Worm (Caenorhabditis elegans): ENCODE data around the gene mif-2.
A peak's percentile ranks its signal among the peaks of the same experiment; 100 is the strongest.
"Not testable (repeated sequence)": the region's sequence is repeated elsewhere in the genome, so short reads cannot be mapped to it uniquely, and the experiment has no call there.

The mif-2 gene

ce11 chrV:12020026-12020425, 41.8 kb upstream of the mif-2 start, which contains the start of gene F10C2.3:
TSS of gene F10C2.3 (plus strand) at chrV:12020326.
- not testable (repeated sequence) for TF ChIP-seq bed-3, ceh-43, drap-1 (GFP tag; optimal IDR thresholded peaks at IDR 0.05)

- no peak for TF ChIP-seq ceh-83 (GFP tag; optimal IDR thresholded peaks at IDR 0.05)
- TF ChIP-seq hlh-1 (tag; optimal IDR thresholded peaks at IDR 0.05), result no peak
- TF ChIP-seq unc-39 (tag; optimal IDR thresholded peaks at IDR 0.05), result no peak
- no peak for TF ChIP-seq pha-4 (tag; optimal IDR thresholded peaks at IDR 0.05)
- no peak for TF ChIP-seq ztf-11 (tag; optimal IDR thresholded peaks at IDR 0.05)
These were observed 35.0 kb upstream of the mif-2 start, which contains the start of gene add-2 for ce11 chrV:12013298-12013697. TSS of gene add-2 (minus strand) at chrV:12013406.

ce11 chrV:12011686-12012085, 33.4 kb upstream of the mif-2 start:
- TF ChIP-seq elt-1 (tag; optimal IDR thresholded peaks at IDR 0.05; ENCODE audit: borderline replicate concordance, insufficient read depth), result no peak
- TF ChIP-seq ceh-39 (tag; optimal IDR thresholded peaks at IDR 0.05), result no peak
- peak; percentile 36 for TF ChIP-seq blmp-1 (tag; optimal IDR thresholded peaks at IDR 0.05)

ce11 chrV:12006495-12006894, 28.2 kb upstream of the mif-2 start, which contains the start of gene F57F5.3:
TSS of gene F57F5.3 (minus strand) at chrV:12006595.
- TF ChIP-seq elt-1 (tag; optimal IDR thresholded peaks at IDR 0.05; ENCODE audit: borderline replicate concordance, insufficient read depth) (no peak), mab-5 (tag; optimal IDR thresholded peaks at IDR 0.05) (no peak), ceh-43 (GFP tag; optimal IDR thresholded peaks at IDR 0.05) (no peak), nhr-2 (tag; optimal IDR thresholded peaks at IDR 0.05) (no peak), unc-62 (GFP tag; optimal IDR thresholded peaks at IDR 0.05) (no peak)

- TF ChIP-seq sem-2 (GFP tag; optimal IDR thresholded peaks at IDR 0.05), result no peak
- no peak for TF ChIP-seq lsy-2 (tag; optimal IDR thresholded peaks at IDR 0.05)
- TF ChIP-seq mab-5 (tag; optimal IDR thresholded peaks at IDR 0.05), result no peak
- TF ChIP-seq mep-1 (tag; optimal IDR thresholded peaks at IDR 0.05), result no peak
- no peak for TF ChIP-seq drap-1 (GFP tag; optimal IDR thresholded peaks at IDR 0.05)
- no peak for TF ChIP-seq unc-39 (tag; optimal IDR thresholded peaks at IDR 0.05)
- no peak for TF ChIP-seq ham-2 (GFP tag; optimal IDR thresholded peaks at IDR 0.05)
- no peak for TF ChIP-seq nhr-12 (tag; optimal IDR thresholded peaks at IDR 0.05)
- no peak for TF ChIP-seq nhr-2 (tag; optimal IDR thresholded peaks at IDR 0.05)
- TF ChIP-seq snpc-4 (tag; optimal IDR thresholded peaks at IDR 0.05), result no peak
- TF ChIP-seq pha-4 (tag; optimal IDR thresholded peaks at IDR 0.05), result no peak
- TF ChIP-seq ces-1 (GFP tag; optimal IDR thresholded peaks at IDR 0.05), result no peak
- TF ChIP-seq hlh-1 (tag; optimal IDR thresholded peaks at IDR 0.05), result no peak
- no peak for TF ChIP-seq elt-3 (tag; optimal IDR thresholded peaks at IDR 0.05)
- TF ChIP-seq ceh-39 (tag; optimal IDR thresholded peaks at IDR 0.05), result no peak
These were observed 26.3 kb upstream of the mif-2 start for ce11 chrV:12004501-12004940.

- TF ChIP-seq ham-2 (GFP tag; optimal IDR thresholded peaks at IDR 0.05) (no peak), tbx-8 (GFP tag; optimal IDR thresholded peaks at IDR 0.05) (no peak), snpc-4 (tag; optimal IDR thresholded peaks at IDR 0.05) (no peak), flh-1 (GFP tag; optimal IDR thresholded peaks at IDR 0.05) (no peak), nhr-76 (tag; optimal IDR thresholded peaks at IDR 0.05) (no peak), M03D4.4 (tag; optimal IDR thresholded peaks at IDR 0.05) (no peak), blmp-1 (tag; optimal IDR thresholded peaks at IDR 0.05) (no peak), lsy-2 (tag; optimal IDR thresholded peaks at IDR 0.05) (no peak), sptf-1 (tag; optimal IDR thresholded peaks at IDR 0.05) (no peak), nhr-28 (tag; optimal IDR thresholded peaks at IDR 0.05) (no peak), nhr-12 (tag; optimal IDR thresholded peaks at IDR 0.05) (no peak)
These were observed 24.7 kb upstream of the mif-2 start, which contains the start of gene cpr-9 for ce11 chrV:12002866-12003485. TSS of gene cpr-9 (plus strand) at chrV:12003053.

Measured in whole organism, mixed stage, embryonic.